Worm (Caenorhabditis elegans) whole organism, L1 larva: ENCODE measurements around the gene srbc-33.
"Not testable (repeated sequence)": the region's sequence is repeated elsewhere in the genome, so short reads cannot be mapped to it uniquely, and the experiment has no call there.

Experiments used
- C16A3.4 ChIP-seq: fragments of 150-350 bp; optimal IDR thresholded peaks from 2 replicates; lab custom pipeline; 2014; ENCODE audit warnings: missing biosample characterization, missing genetic modification characterization
- C34B4.2 ChIP-seq: sonication (generic microtip); optimal IDR thresholded peaks from 2 replicates; lab custom pipeline; 2017; ENCODE audit warnings: mild to moderate bottlenecking, missing genetic modification characterization, missing compliant biosample characterization
- F16B12.6 ChIP-seq: fragments of 150-350 bp; optimal IDR thresholded peaks from 2 replicates; lab custom pipeline; 2014; ENCODE audit warnings: missing biosample characterization, missing genetic modification characterization
- aha-1 ChIP-seq: fragments of 150-350 bp; optimal IDR thresholded peaks from 2 replicates; lab custom pipeline; 2014; ENCODE audit warnings: missing biosample characterization, missing genetic modification characterization
- alr-1 ChIP-seq: fragments of 200-800 bp; sonication (Bioruptor generic); optimal IDR thresholded peaks from 2 replicates; lab custom pipeline; 2018; ENCODE audit warnings: borderline replicate concordance, mild to moderate bottlenecking, missing genetic modification characterization, missing compliant biosample characterization
- aly-2 ChIP-seq: fragments of 150-350 bp; optimal IDR thresholded peaks from 2 replicates; lab custom pipeline; 2014; ENCODE audit warnings: missing biosample characterization, missing genetic modification characterization
- ama-1 ChIP-seq: fragments of 150-350 bp; optimal IDR thresholded peaks from 2 replicates; lab custom pipeline; 2014
- blmp-1 ChIP-seq: fragments of 150-350 bp; optimal IDR thresholded peaks from 2 replicates; lab custom pipeline; 2014; ENCODE audit warnings: missing biosample characterization, missing genetic modification characterization
- ceh-63 ChIP-seq: fragments of 200-800 bp; sonication (Bioruptor generic); optimal IDR thresholded peaks from 2 replicates; lab custom pipeline; 2018; ENCODE audit warnings: mild to moderate bottlenecking, missing genetic modification characterization, missing compliant biosample characterization
- ceh-88 ChIP-seq: fragments of 200-800 bp; sonication (Bioruptor generic); IDR thresholded peaks from 2 replicates; pipeline ENCODE4 v1.3.6; 2022; ENCODE audit warnings: missing genetic modification characterization, missing compliant biosample characterization
- efl-3 ChIP-seq: fragments of 200-800 bp; sonication (Bioruptor generic); optimal IDR thresholded peaks from 2 replicates; lab custom pipeline; 2018; ENCODE audit warnings: mild to moderate bottlenecking, missing genetic modification characterization, missing compliant biosample characterization
- egl-27 ChIP-seq, 2 experiments: fragments of 150-350 bp in 1 of 2; sonication (generic microtip); optimal IDR thresholded peaks; 3 replicates each; lab custom pipeline; 2017 to 2018; ENCODE audit warnings: missing biosample characterization in 2 of 2, missing genetic modification characterization in 2 of 2, missing genetic modification reagents in 2 of 2
- fkh-8 ChIP-seq: sonication (generic microtip); optimal IDR thresholded peaks from 2 replicates; lab custom pipeline; 2016; ENCODE audit warnings: mild to moderate bottlenecking, missing genetic modification characterization, missing compliant biosample characterization
- grh-1 ChIP-seq: fragments of 200-800 bp; sonication (Bioruptor generic); IDR thresholded peaks from 2 replicates; pipeline ENCODE4 v1.3.6; 2022; ENCODE audit warnings: missing genetic modification reagents, missing genetic modification characterization, missing compliant biosample characterization
- hlh-17 ChIP-seq: fragments of 200-800 bp; sonication (Bioruptor generic); optimal IDR thresholded peaks from 2 replicates; lab custom pipeline; 2018; ENCODE audit warnings: missing genetic modification characterization, mild to moderate bottlenecking, missing compliant biosample characterization, moderate library complexity, borderline replicate concordance
- hpl-2 ChIP-seq: fragments of 150-350 bp; optimal IDR thresholded peaks from 2 replicates; lab custom pipeline; 2014; ENCODE audit warnings: missing biosample characterization, missing genetic modification reagents, missing genetic modification characterization
- jun-1 ChIP-seq: fragments of 150-350 bp; optimal IDR thresholded peaks from 2 replicates; lab custom pipeline; 2014; ENCODE audit warnings: missing biosample characterization, missing genetic modification reagents, missing genetic modification characterization
- lin-13 ChIP-seq: fragments of 150-350 bp; optimal IDR thresholded peaks from 2 replicates; lab custom pipeline; 2014; ENCODE audit warnings: missing biosample characterization, missing genetic modification reagents, missing genetic modification characterization
- lin-14 ChIP-seq: fragments of 200-800 bp; sonication (Bioruptor generic); optimal IDR thresholded peaks from 2 replicates; lab custom pipeline; 2018; ENCODE audit warnings: mild to moderate bottlenecking, missing genetic modification characterization, moderate library complexity, missing compliant biosample characterization
- lin-15B ChIP-seq: fragments of 150-350 bp; sonication (generic microtip); optimal IDR thresholded peaks from 3 replicates; lab custom pipeline; 2014; ENCODE audit warnings: missing biosample characterization, missing genetic modification characterization
- lin-39 ChIP-seq: fragments of 150-350 bp; optimal IDR thresholded peaks from 2 replicates; lab custom pipeline; 2014; ENCODE audit warnings: missing biosample characterization, missing genetic modification reagents, missing genetic modification characterization
- lsy-2 ChIP-seq, 2 experiments: fragments of 150-350 bp; optimal IDR thresholded peaks; 2 replicates each; lab custom pipeline; 2014; ENCODE audit warnings: missing biosample characterization in 2 of 2, missing genetic modification characterization in 2 of 2
- nhr-12 ChIP-seq: sonication (generic microtip); optimal IDR thresholded peaks from 2 replicates; lab custom pipeline; 2017; ENCODE audit warnings: missing biosample characterization, missing genetic modification characterization
- nhr-237 ChIP-seq: fragments of 150-350 bp; optimal IDR thresholded peaks from 2 replicates; lab custom pipeline; 2014; ENCODE audit warnings: missing biosample characterization, missing genetic modification characterization
- nhr-84 ChIP-seq: sonication (generic microtip); optimal IDR thresholded peaks from 2 replicates; lab custom pipeline; 2017; ENCODE audit warnings: missing biosample characterization, missing genetic modification characterization
- nhr-90 ChIP-seq: sonication (generic microtip); optimal IDR thresholded peaks from 2 replicates; lab custom pipeline; 2016; ENCODE audit warnings: mild to moderate bottlenecking, missing genetic modification characterization, missing compliant biosample characterization; ENCODE audit not compliant: poor library complexity
- pag-3 ChIP-seq: sonication (generic microtip); optimal IDR thresholded peaks from 2 replicates; lab custom pipeline; 2017; ENCODE audit warnings: missing genetic modification characterization, mild to moderate bottlenecking, missing compliant biosample characterization, antibody characterized with exemption, borderline replicate concordance; ENCODE audit not compliant: insufficient read depth
- pax-3 ChIP-seq: fragments of 200-800 bp; sonication (Bioruptor generic); optimal IDR thresholded peaks from 2 replicates; lab custom pipeline; 2018; ENCODE audit warnings: mild to moderate bottlenecking, missing genetic modification characterization, moderate library complexity, missing compliant biosample characterization
- pqm-1 ChIP-seq: sonication (generic microtip); optimal IDR thresholded peaks from 3 replicates; lab custom pipeline; 2017; ENCODE audit warnings: missing biosample characterization, missing genetic modification characterization
- sup-37 ChIP-seq: fragments of 200-800 bp; sonication (Bioruptor generic); optimal IDR thresholded peaks from 2 replicates; lab custom pipeline; 2018; ENCODE audit warnings: mild to moderate bottlenecking, missing genetic modification characterization, missing compliant biosample characterization
- unc-30 ChIP-seq: sonication (generic microtip); optimal IDR thresholded peaks from 2 replicates; lab custom pipeline; 2017; ENCODE audit warnings: missing biosample characterization, missing genetic modification characterization
- unc-62 ChIP-seq: fragments of 150-350 bp; optimal IDR thresholded peaks from 2 replicates; lab custom pipeline; 2014; ENCODE audit warnings: missing biosample characterization, missing genetic modification reagents, missing genetic modification characterization
- unc-98 ChIP-seq: fragments of 200-800 bp; sonication (Bioruptor generic); IDR thresholded peaks from 2 replicates; pipeline ENCODE4 v1.3.6; 2022; ENCODE audit warnings: missing genetic modification characterization, missing compliant biosample characterization
- ztf-11 ChIP-seq, 2 experiments: sonication (generic microtip); optimal IDR thresholded peaks; 2 replicates each; lab custom pipeline; 2016 to 2017; ENCODE audit warnings: missing genetic modification characterization in 2 of 2, missing biosample characterization in 1 of 2, missing compliant biosample characterization in 1 of 2

Gene srbc-33

ce11 chrV:3517889-3518288, 33.3 kb upstream of the srbc-33 start, which contains the start of gene str-227:
Gene str-227 (plus strand): TSS chrV:3518189.
- TF ChIP-seq ceh-88 (GFP tag; lab: Robert Waterston, UW) (no peak), lsy-2 (tag; optimal IDR thresholded peaks at IDR 0.05; lab: Kevin White, UChicago) (no peak), lin-14 (GFP tag; lab: Kevin White, UChicago) (no peak), fkh-8 (tag; lab: Kevin White, UChicago) (no peak), hlh-17 (GFP tag; lab: Kevin White, UChicago) (no peak), nhr-12 (no peak), sup-37 (GFP tag; lab: Kevin White, UChicago) (no peak), hpl-2 (no peak), egl-27 (tag; optimal IDR thresholded peaks at IDR 0.05; lab: Kevin White, UChicago) (no peak), jun-1 (tag; lab: Kevin White, UChicago) (no peak), F16B12.6 (no peak), lin-39 (tag; lab: Kevin White, UChicago) (no peak), C34B4.2 (no peak), blmp-1 (tag; lab: Kevin White, UChicago) (no peak), lin-13 (no peak)

- no peak for TF ChIP-seq pag-3 (tag; lab: Kevin White, UChicago)
- TF ChIP-seq nhr-90 (tag; lab: Kevin White, UChicago), result no peak
- TF ChIP-seq hlh-17 (GFP tag; lab: Kevin White, UChicago), result no peak
- no peak for TF ChIP-seq unc-30 (tag; lab: Kevin White, UChicago)
- no peak for TF ChIP-seq aha-1 (tag; lab: Kevin White, UChicago)
- no peak for TF ChIP-seq alr-1 (tag; lab: Kevin White, UChicago)
- TF ChIP-seq ceh-88 (GFP tag; lab: Robert Waterston, UW), result no peak
- TF ChIP-seq nhr-84 (tag; lab: Kevin White, UChicago), result no peak
- TF ChIP-seq efl-3 (GFP tag; lab: Kevin White, UChicago), result no peak
- TF ChIP-seq fkh-8 (tag; lab: Kevin White, UChicago), result no peak
Observed at ce11 chrV:3512381-3512780, 27.8 kb upstream of the srbc-33 start, which contains the start of gene str-226. Gene str-226 (plus strand): TSS chrV:3512681.

DNA sequence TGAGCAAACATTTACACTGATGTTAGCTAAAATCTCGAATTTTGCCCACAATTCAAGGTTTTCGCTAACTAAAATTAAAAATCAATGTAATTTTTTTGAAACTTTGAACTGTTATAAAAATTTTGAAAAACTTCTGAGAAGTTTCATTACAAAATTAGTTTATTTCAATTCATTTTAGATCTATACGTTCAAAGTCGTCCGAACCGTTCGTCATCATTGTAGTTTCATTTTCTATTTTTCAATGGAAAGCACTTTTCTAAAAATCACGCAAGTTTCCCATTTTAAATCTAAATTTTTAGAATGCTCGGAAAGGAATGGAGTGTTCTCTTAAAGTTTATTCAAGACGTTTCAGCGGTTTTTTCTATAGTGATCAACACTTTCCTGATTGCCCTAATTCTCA, 25.3 kb upstream of the srbc-33 start, which contains the start of gene str-228:
Gene str-228 (plus strand): TSS at position 301 of the 400 bp plus-strand sequence.
- TF ChIP-seq lin-15B (no peak), C16A3.4 (no peak), aha-1 (tag; lab: Kevin White, UChicago) (no peak), nhr-237 (no peak), pax-3 (tag; lab: Kevin White, UChicago) (no peak), unc-62 (GFP tag; lab: Kevin White, UChicago) (no peak), unc-98 (GFP tag; lab: Robert Waterston, UW) (no peak)

DNA sequence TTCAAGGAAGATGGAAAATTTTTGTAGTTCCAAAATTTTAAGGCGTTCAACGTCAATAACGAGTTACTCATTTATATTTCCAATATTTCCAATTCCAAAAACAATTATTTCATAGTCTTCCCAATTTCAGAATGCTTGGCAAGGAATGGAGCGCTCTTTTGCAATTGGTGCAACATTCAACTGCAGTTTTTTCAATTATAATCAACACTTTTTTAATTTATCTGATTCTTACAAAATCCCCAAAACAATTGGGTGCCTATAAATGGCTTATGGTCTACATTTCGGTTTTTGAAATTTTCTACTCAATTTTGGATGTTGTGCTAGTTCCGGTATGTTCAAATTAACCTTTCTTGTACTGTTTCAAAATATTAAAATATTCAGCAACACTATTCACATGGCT, 23.1 kb upstream of the srbc-33 start, which contains the start of gene str-225:
Gene str-225 (plus strand): TSS at position 132 of the 400 bp plus-strand sequence.
- TF ChIP-seq grh-1 (GFP tag; lab: Robert Waterston, UW) (no peak), pag-3 (tag; lab: Kevin White, UChicago) (no peak), pqm-1 (tag; lab: Kevin White, UChicago) (no peak), nhr-90 (tag; lab: Kevin White, UChicago) (no peak), aha-1 (tag; lab: Kevin White, UChicago) (no peak), unc-62 (GFP tag; lab: Kevin White, UChicago) (no peak), lsy-2 (tag; optimal IDR thresholded peaks at IDR 0.05; lab: Kevin White, UChicago) (no peak), ztf-11 (tag; optimal IDR thresholded peaks at IDR 0.05; lab: Kevin White, UChicago) (no peak), aly-2 (no peak)
- TF ChIP-seq, all 84 proteins: peak for 0

ce11 chrV:3506252-3506651, 21.6 kb upstream of the srbc-33 start, which contains the start of gene ugt-64:
Gene ugt-64 (minus strand): TSS chrV:3506352.
- not testable (repeated sequence) for TF ChIP-seq ama-1 (lab: Kevin White, UChicago); ceh-63 (GFP tag; lab: Kevin White, UChicago); unc-62 (GFP tag; lab: Kevin White, UChicago)
